Fruit fly (Drosophila melanogaster): ENCODE measurements around the gene CG9689.

DNA sequence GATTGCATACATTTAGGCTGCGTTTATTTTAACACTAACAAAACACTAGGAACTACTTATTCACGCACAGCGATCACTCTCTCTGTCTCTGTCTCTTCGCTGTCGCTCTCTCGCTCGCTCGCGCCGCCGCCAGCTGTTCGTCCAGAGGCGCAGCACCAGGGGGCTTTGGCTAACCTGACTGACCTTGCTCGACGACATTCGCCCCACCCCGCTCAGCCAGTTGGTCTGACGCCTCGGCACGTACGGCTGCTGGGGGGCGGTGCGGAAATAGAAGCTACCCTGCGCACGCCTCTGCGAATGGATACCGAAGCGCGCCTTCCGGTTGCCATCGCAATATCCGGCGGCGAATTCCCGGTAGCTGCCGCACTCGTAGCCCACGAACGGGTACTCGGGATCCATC lies 27.6 kb downstream of the CG9689 start:
- no peak for TF ChIP-seq CTCF (optimal IDR thresholded peaks at IDR 0.05)
- TF ChIP-seq CG8478 (optimal IDR thresholded peaks at IDR 0.05), result no peak
